Worm (Caenorhabditis elegans) whole organism, L4 larva: ENCODE data around the gene lin-26.
A peak's percentile ranks its signal among the peaks of the same experiment; 100 is the strongest.

Experiments used
- F26F4.8 ChIP-seq: fragments of 200-800 bp; sonication (Bioruptor generic); conservative IDR thresholded peaks from 2 replicates; pipeline ENCODE4 v1.3.6; 2022; ENCODE audit warnings: missing genetic modification characterization, missing compliant biosample characterization
- R02D3.7 ChIP-seq: fragments of 150-350 bp; sonication (generic microtip); optimal IDR thresholded peaks from 3 replicates; lab custom pipeline; 2014; ENCODE audit warnings: missing biosample characterization, missing genetic modification characterization
- Y48G9A.11 ChIP-seq: fragments of 200-800 bp; sonication (Bioruptor generic); IDR thresholded peaks from 2 replicates; pipeline ENCODE4 v1.3.6; 2022; ENCODE audit warnings: missing genetic modification reagents, missing genetic modification characterization, missing compliant biosample characterization
- ZK337.2 ChIP-seq: fragments of 200-800 bp; sonication (Bioruptor generic); IDR thresholded peaks from 2 replicates; pipeline ENCODE4 v1.3.6; 2022; ENCODE audit warnings: missing genetic modification reagents, missing genetic modification characterization, missing compliant biosample characterization
- ZK546.5 ChIP-seq, 2 experiments: sonication (generic microtip); optimal IDR thresholded peaks; 2 replicates each; lab custom pipeline; 2017; ENCODE audit warnings: missing biosample characterization in 2 of 2, missing genetic modification characterization in 2 of 2
- aha-1 ChIP-seq: fragments of 150-350 bp; peaks from one replicate; lab custom pipeline; 2014; ENCODE audit warnings: missing biosample characterization, missing genetic modification characterization
- ceh-20 ChIP-seq: fragments of 200-800 bp; sonication (Bioruptor generic); IDR thresholded peaks from 2 replicates; pipeline ENCODE4 v1.3.6; 2022; ENCODE audit warnings: missing genetic modification reagents, missing genetic modification characterization, missing compliant biosample characterization
- ceh-28 ChIP-seq: fragments of 150-350 bp; optimal IDR thresholded peaks from 2 replicates; lab custom pipeline; 2014; ENCODE audit warnings: missing biosample characterization, missing genetic modification reagents, missing genetic modification characterization
- ceh-62 ChIP-seq: sonication (generic microtip); optimal IDR thresholded peaks from 2 replicates; lab custom pipeline; 2017; ENCODE audit warnings: missing biosample characterization, missing genetic modification characterization
- cey-2 ChIP-seq: sonication (generic microtip); optimal IDR thresholded peaks from 3 replicates; lab custom pipeline; 2017; ENCODE audit warnings: missing genetic modification characterization, mild to moderate bottlenecking, missing compliant biosample characterization, antibody characterized with exemption, borderline replicate concordance; ENCODE audit not compliant: insufficient read depth
- ctbp-1 ChIP-seq: fragments of 200-800 bp; sonication (Bioruptor generic); IDR thresholded peaks from 2 replicates; pipeline ENCODE4 v1.3.6; 2022; ENCODE audit warnings: missing genetic modification reagents, missing genetic modification characterization, missing compliant biosample characterization
- daf-19 ChIP-seq: fragments of 200-800 bp; sonication (Bioruptor generic); conservative IDR thresholded peaks from 2 replicates; pipeline ENCODE4 v1.3.6; 2022; ENCODE audit warnings: missing genetic modification characterization, missing compliant biosample characterization
- daf-8 ChIP-seq: fragments of 200-800 bp; sonication (Bioruptor generic); IDR thresholded peaks from 2 replicates; pipeline ENCODE4 v1.3.6; 2022; ENCODE audit warnings: missing genetic modification characterization, missing compliant biosample characterization
- dmd-6 ChIP-seq: fragments of 200-800 bp; sonication (Bioruptor generic); IDR thresholded peaks from 2 replicates; pipeline ENCODE4 v1.3.6; 2022; ENCODE audit warnings: missing genetic modification reagents, missing genetic modification characterization, missing compliant biosample characterization
- dmd-8 ChIP-seq: fragments of 200-800 bp; sonication (Bioruptor generic); IDR thresholded peaks from 2 replicates; pipeline ENCODE4 v1.3.6; 2022; ENCODE audit warnings: missing genetic modification characterization, missing compliant biosample characterization
- dmd-9 ChIP-seq: fragments of 200-800 bp; sonication (Bioruptor generic); IDR thresholded peaks from 2 replicates; pipeline ENCODE4 v1.3.6; 2022; ENCODE audit warnings: missing genetic modification reagents, missing genetic modification characterization, missing compliant biosample characterization
- dpl-1 ChIP-seq: fragments of 150-350 bp; optimal IDR thresholded peaks from 2 replicates; lab custom pipeline; 2014; ENCODE audit warnings: missing biosample characterization, missing genetic modification reagents, missing genetic modification characterization
- egl-43 ChIP-seq: fragments of 200-800 bp; sonication (Bioruptor generic); IDR thresholded peaks from 2 replicates; pipeline ENCODE4 v1.3.6; 2022; ENCODE audit warnings: missing genetic modification reagents, missing genetic modification characterization, missing compliant biosample characterization
- fkh-10 ChIP-seq: fragments of 150-350 bp; optimal IDR thresholded peaks from 2 replicates; lab custom pipeline; 2014; ENCODE audit warnings: missing biosample characterization, missing genetic modification reagents, missing genetic modification characterization
- gei-8 ChIP-seq: fragments of 200-800 bp; sonication (Bioruptor generic); optimal IDR thresholded peaks from 2 replicates; lab custom pipeline; 2018; ENCODE audit warnings: mild to moderate bottlenecking, missing genetic modification characterization, missing compliant biosample characterization
- hlh-30 ChIP-seq: sonication (generic microtip); optimal IDR thresholded peaks from 2 replicates; lab custom pipeline; 2017; ENCODE audit warnings: antibody characterized with exemption, mild to moderate bottlenecking, missing genetic modification characterization, missing compliant biosample characterization; ENCODE audit not compliant: insufficient read depth
- hmg-1.1 ChIP-seq: fragments of 200-800 bp; sonication (Bioruptor generic); IDR thresholded peaks from 2 replicates; pipeline ENCODE4 v1.3.6; 2022; ENCODE audit warnings: missing genetic modification reagents, missing genetic modification characterization, missing compliant biosample characterization
- lin-38 ChIP-seq: fragments of 200-800 bp; sonication (Bioruptor generic); IDR thresholded peaks from 2 replicates; pipeline ENCODE4 v1.3.6; 2022; ENCODE audit warnings: missing genetic modification reagents, missing genetic modification characterization, missing compliant biosample characterization
- lir-3 ChIP-seq: sonication (generic microtip); optimal IDR thresholded peaks from 2 replicates; lab custom pipeline; 2016; ENCODE audit warnings: mild to moderate bottlenecking, missing genetic modification characterization, missing compliant biosample characterization
- madf-5 ChIP-seq, 2 experiments: fragments of 200-800 bp; sonication (Bioruptor generic); IDR thresholded peaks; 2 replicates each; pipeline ENCODE4 v1.3.6; 2022; ENCODE audit warnings: missing compliant biosample characterization in 2 of 2, missing genetic modification characterization in 2 of 2
- mdl-1 ChIP-seq, 2 experiments: fragments of 150-350 bp in 1 of 2; sonication (generic microtip) in 1 of 2; optimal IDR thresholded peaks; 2 replicates each; lab custom pipeline; 2014 to 2017; ENCODE audit warnings: missing biosample characterization in 2 of 2, missing genetic modification characterization in 2 of 2
- mdt-29 ChIP-seq: fragments of 200-800 bp; sonication (Bioruptor generic); IDR thresholded peaks from 2 replicates; pipeline ENCODE4 v1.3.6; 2022; ENCODE audit warnings: missing genetic modification reagents, missing genetic modification characterization, missing compliant biosample characterization
- mep-1 ChIP-seq: fragments of 150-350 bp; sonication (generic microtip); optimal IDR thresholded peaks from 3 replicates; lab custom pipeline; 2014; ENCODE audit warnings: missing biosample characterization, missing genetic modification characterization
- mes-2 ChIP-seq: sonication (generic microtip); optimal IDR thresholded peaks from 2 replicates; lab custom pipeline; 2016; ENCODE audit warnings: missing genotype, mild to moderate bottlenecking, missing genetic modification characterization, missing compliant biosample characterization; ENCODE audit not compliant: poor library complexity, severe bottlenecking
- mxl-3 ChIP-seq: fragments of 200-800 bp; sonication (Bioruptor generic); optimal IDR thresholded peaks from 2 replicates; lab custom pipeline; 2018; ENCODE audit warnings: mild to moderate bottlenecking, missing genetic modification characterization, missing compliant biosample characterization
- nhr-41 ChIP-seq: fragments of 200-800 bp; sonication (Bioruptor generic); IDR thresholded peaks from 2 replicates; pipeline ENCODE4 v1.3.6; 2022; ENCODE audit warnings: missing genetic modification reagents, missing genetic modification characterization, missing compliant biosample characterization
- nhr-42 ChIP-seq: fragments of 200-800 bp; sonication (Bioruptor generic); IDR thresholded peaks from 2 replicates; pipeline ENCODE4 v1.3.6; 2022; ENCODE audit warnings: missing genetic modification characterization, missing compliant biosample characterization
- nhr-48 ChIP-seq: sonication (generic microtip); optimal IDR thresholded peaks from 2 replicates; lab custom pipeline; 2016; ENCODE audit warnings: mild to moderate bottlenecking, missing genetic modification characterization, missing compliant biosample characterization
- nhr-6 ChIP-seq: fragments of 150-350 bp; optimal IDR thresholded peaks from 2 replicates; lab custom pipeline; 2014; ENCODE audit warnings: missing biosample characterization, missing genetic modification characterization
- nhr-76 ChIP-seq: fragments of 150-350 bp; optimal IDR thresholded peaks from 2 replicates; lab custom pipeline; 2014; ENCODE audit warnings: missing biosample characterization, missing genetic modification characterization
- php-3 ChIP-seq: fragments of 200-800 bp; sonication (Bioruptor generic); IDR thresholded peaks from 2 replicates; pipeline ENCODE4 v1.3.6; 2022; ENCODE audit warnings: missing genetic modification reagents, missing genetic modification characterization, missing compliant biosample characterization
- pqm-1 ChIP-seq: sonication (generic microtip); optimal IDR thresholded peaks from 2 replicates; lab custom pipeline; 2017; ENCODE audit warnings: missing biosample characterization, missing genetic modification characterization
- rbr-2 ChIP-seq: sonication (generic microtip); optimal IDR thresholded peaks from 2 replicates; lab custom pipeline; 2016; ENCODE audit warnings: missing genotype, missing genetic modification characterization, missing compliant biosample characterization
- snpc-1.2 ChIP-seq: fragments of 200-800 bp; sonication (Bioruptor generic); IDR thresholded peaks from 2 replicates; pipeline ENCODE4 v1.3.6; 2022; ENCODE audit warnings: missing genetic modification reagents, missing genetic modification characterization, missing compliant biosample characterization
- snpc-4 ChIP-seq: fragments of 150-350 bp; optimal IDR thresholded peaks from 2 replicates; lab custom pipeline; 2014; ENCODE audit warnings: missing biosample characterization, missing genetic modification characterization
- spr-3 ChIP-seq: fragments of 200-800 bp; sonication (Bioruptor generic); optimal IDR thresholded peaks from 2 replicates; lab custom pipeline; 2018; ENCODE audit warnings: mild to moderate bottlenecking, missing genetic modification characterization, missing compliant biosample characterization
- tag-97 ChIP-seq: fragments of 200-800 bp; sonication (Bioruptor generic); IDR thresholded peaks from 2 replicates; pipeline ENCODE4 v1.3.6; 2022; ENCODE audit warnings: missing genetic modification characterization, missing compliant biosample characterization
- tra-1 ChIP-seq: fragments of 200-800 bp; sonication (Bioruptor generic); IDR thresholded peaks from 2 replicates; pipeline ENCODE4 v1.3.6; 2022; ENCODE audit warnings: missing genetic modification reagents, missing genetic modification characterization, missing compliant biosample characterization
- unc-39 ChIP-seq: sonication (generic microtip); optimal IDR thresholded peaks from 2 replicates; lab custom pipeline; 2017; ENCODE audit warnings: missing biosample characterization, missing genetic modification characterization
- vab-7 ChIP-seq: fragments of 200-800 bp; sonication (Bioruptor generic); IDR thresholded peaks from 2 replicates; pipeline ENCODE4 v1.3.6; 2022; ENCODE audit warnings: missing genetic modification reagents, missing genetic modification characterization, missing compliant biosample characterization
- zag-1 ChIP-seq: fragments of 150-350 bp; optimal IDR thresholded peaks from 2 replicates; lab custom pipeline; 2014; ENCODE audit warnings: missing biosample characterization, missing genetic modification characterization
- zfp-2 ChIP-seq: sonication (generic microtip); optimal IDR thresholded peaks from 2 replicates; lab custom pipeline; 2016; ENCODE audit warnings: mild to moderate bottlenecking, missing genetic modification characterization, missing compliant biosample characterization
- ztf-7 ChIP-seq: fragments of 150-350 bp; optimal IDR thresholded peaks from 2 replicates; lab custom pipeline; 2014; ENCODE audit warnings: missing biosample characterization, missing genetic modification characterization

Gene lin-26

DNA sequence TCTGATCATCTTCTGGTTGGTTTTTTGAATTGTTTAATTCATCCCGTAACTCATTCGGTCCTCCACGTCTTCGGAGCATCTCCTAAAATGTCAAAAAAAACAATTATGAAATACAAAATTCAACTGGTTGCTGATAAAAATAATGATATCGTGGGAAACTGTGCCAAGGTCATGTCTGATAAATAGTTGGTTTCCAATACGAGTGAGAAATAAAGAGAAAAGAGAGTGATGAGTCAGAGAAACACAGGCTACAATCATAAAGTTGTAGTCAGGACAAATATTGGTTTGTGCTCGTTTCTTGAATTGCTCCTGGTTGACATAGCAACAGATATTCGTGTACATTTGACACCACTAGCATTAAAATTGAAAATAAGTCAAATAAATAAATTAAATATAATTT lies 23.2 kb downstream of the lin-26 start, which contains the start of gene B0495.7 (continued):
- TF ChIP-seq ZK337.2 (GFP tag; lab: Robert Waterston, UW) (no peak), F26F4.8 (GFP tag; lab: Robert Waterston, UW) (no peak), gei-8 (GFP tag; lab: Kevin White, UChicago) (no peak), nhr-41 (GFP tag; lab: Robert Waterston, UW) (peak; percentile 36; the same call in 1 of the 2 replicates), mdt-29 (GFP tag; lab: Robert Waterston, UW) (no peak), snpc-4 (tag; lab: Kevin White, UChicago) (no peak), ceh-20 (GFP tag; lab: Robert Waterston, UW) (no peak), nhr-76 (no peak), R02D3.7 (tag; lab: Kevin White, UChicago) (no peak), mes-2 (tag; lab: Kevin White, UChicago) (peak; percentile 7), dmd-6 (GFP tag; lab: Robert Waterston, UW) (peak; percentile 53; the same call in 1 of the 2 replicates), spr-3 (no peak), fkh-10 (GFP tag; lab: Kevin White, UChicago) (no peak), zag-1 (tag; lab: Kevin White, UChicago) (no peak), daf-8 (no peak)

DNA sequence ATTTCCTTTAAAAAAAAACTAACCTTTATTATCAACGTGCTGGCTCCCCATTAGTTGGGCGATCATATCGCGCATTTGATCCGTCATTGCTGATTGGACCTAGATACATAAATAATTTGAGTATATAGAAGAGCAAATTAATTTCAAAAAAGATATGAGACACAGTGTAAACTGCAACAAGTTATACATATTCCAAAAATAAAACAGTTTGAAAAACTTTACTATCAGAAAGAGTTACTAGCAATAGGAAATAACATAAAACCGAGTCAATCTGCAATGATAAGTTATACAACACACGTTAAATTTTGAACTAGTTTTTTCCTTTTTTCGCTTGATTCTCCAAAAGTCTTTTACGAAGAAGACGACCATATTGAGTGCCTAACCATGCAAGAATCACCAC lies 25.4 kb downstream of the lin-26 start, which contains the start of gene luc-7L:
luc-7L (minus strand) TSS at position 101 of the 400 bp plus-strand sequence.
- TF ChIP-seq egl-43 (GFP tag; lab: Robert Waterston, UW), result no peak
- no peak for TF ChIP-seq fkh-10 (GFP tag; lab: Kevin White, UChicago)
- TF ChIP-seq lir-3 (tag; lab: Kevin White, UChicago), result no peak
- TF ChIP-seq hmg-1.1 (GFP tag; lab: Robert Waterston, UW), result no peak
- TF ChIP-seq ceh-62 (tag; lab: Kevin White, UChicago), result no peak
- no peak for TF ChIP-seq nhr-42 (GFP tag; lab: Robert Waterston, UW)
- TF ChIP-seq ZK546.5 (tag; optimal IDR thresholded peaks at IDR 0.05; lab: Kevin White, UChicago), result no peak
- TF ChIP-seq cey-2, result no peak
- no peak for TF ChIP-seq tra-1
- TF ChIP-seq mep-1 (tag; lab: Kevin White, UChicago), result no peak
- no peak for TF ChIP-seq nhr-41 (GFP tag; lab: Robert Waterston, UW)
- TF ChIP-seq madf-5 (GFP tag; IDR thresholded peaks at IDR 0.05; lab: Robert Waterston, UW), result no peak
- TF ChIP-seq spr-3, result no peak

DNA sequence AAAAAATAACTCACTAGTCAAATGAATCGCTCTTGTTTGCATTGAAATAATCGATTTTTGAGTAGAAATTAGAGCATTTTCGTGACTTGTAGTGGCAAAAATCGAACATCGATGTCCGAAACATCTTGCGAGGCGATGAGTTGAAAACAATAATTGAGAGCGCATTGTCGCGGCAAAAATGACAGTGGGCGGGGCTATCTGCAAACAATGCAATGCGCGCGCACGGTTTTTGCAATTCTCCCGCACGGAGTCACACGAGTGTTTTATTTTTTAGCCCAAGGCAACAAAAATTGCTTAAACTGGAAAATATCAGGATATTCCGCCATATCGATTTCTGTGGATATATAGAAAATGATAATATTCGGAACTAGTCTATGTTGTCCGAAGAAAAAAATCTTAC lies 26.5 kb downstream of the lin-26 start, which contains the start of gene B0495.9:
B0495.9 (minus strand) TSS at position 171 of the 400 bp plus-strand sequence.
- no peak for TF ChIP-seq nhr-48 (tag; lab: Kevin White, UChicago)
- TF ChIP-seq pqm-1, result no peak
- no peak for TF ChIP-seq daf-19 (GFP tag; lab: Robert Waterston, UW)
- TF ChIP-seq nhr-41 (GFP tag; lab: Robert Waterston, UW), result 0 out of 2 replicates have a peak, but pooled peaks have one; percentile 7
- TF ChIP-seq rbr-2 (tag; lab: Kevin White, UChicago), result peak; percentile 37
- peak; percentile 41 for TF ChIP-seq mxl-3
- no peak for TF ChIP-seq snpc-1.2 (GFP tag; lab: Robert Waterston, UW)
- peak; percentile 43 for TF ChIP-seq dpl-1 (GFP tag; lab: Kevin White, UChicago)
- TF ChIP-seq snpc-4 (tag; lab: Kevin White, UChicago), result no peak
- no peak for TF ChIP-seq hlh-30 (tag; lab: Kevin White, UChicago)
- no peak for TF ChIP-seq ceh-28 (tag; lab: Kevin White, UChicago)
- TF ChIP-seq vab-7 (GFP tag; lab: Robert Waterston, UW), result peak; percentile 62; the same call in 1 of the 2 replicates
- 0 out of 2 replicates have a peak, but pooled peaks have one; percentile 17 for TF ChIP-seq dmd-9 (GFP tag; lab: Robert Waterston, UW)
- no peak for TF ChIP-seq ztf-7 (tag; lab: Kevin White, UChicago)
- no peak for TF ChIP-seq Y48G9A.11 (GFP tag; lab: Robert Waterston, UW)
- no peak for TF ChIP-seq zfp-2 (tag; lab: Kevin White, UChicago)
- peak; percentile 51; the same call in 1 of the 2 replicates for TF ChIP-seq ctbp-1 (GFP tag; lab: Robert Waterston, UW)
- TF ChIP-seq dmd-8 (GFP tag; lab: Robert Waterston, UW), result no peak
- TF ChIP-seq mes-2 (tag; lab: Kevin White, UChicago), result peak; percentile 92
- no peak for TF ChIP-seq tag-97
- no peak for TF ChIP-seq ZK337.2 (GFP tag; lab: Robert Waterston, UW)
- peak; percentile 68 for TF ChIP-seq lin-38 (GFP tag; lab: Robert Waterston, UW)
- peak; percentile 21 for TF ChIP-seq nhr-6 (tag; lab: Kevin White, UChicago)
- TF ChIP-seq unc-39, result no peak
- no peak for TF ChIP-seq aha-1 (tag; lab: Kevin White, UChicago)
- 0 out of 2 replicates have a peak, but pooled peaks have one; percentile 15 for TF ChIP-seq php-3 (GFP tag; lab: Robert Waterston, UW)
- no peak for TF ChIP-seq mdl-1 (tag; optimal IDR thresholded peaks at IDR 0.05; lab: Kevin White, UChicago)
